Fruit fly (Drosophila melanogaster) whole organism, prepupa: ENCODE data around the gene CG7320.
A peak's percentile ranks its signal among the peaks of the same experiment; 100 is the strongest.

Experiments used
- Blimp-1 ChIP-seq: fragments of 200-800 bp; sonication (Bioruptor generic); optimal IDR thresholded peaks from 3 replicates; lab custom pipeline; 2017; ENCODE audit warnings: missing biosample characterization, missing genetic modification characterization, mild to moderate bottlenecking, moderate library complexity, missing genetic modification reagents
- CG10631 ChIP-seq: fragments of 200-800 bp; sonication (Bioruptor generic); optimal IDR thresholded peaks from 2 replicates; lab custom pipeline; 2016; ENCODE audit warnings: missing biosample characterization, missing genetic modification characterization
- CG10669 ChIP-seq: fragments of 200-800 bp; sonication (Bioruptor generic); optimal IDR thresholded peaks from 3 replicates; lab custom pipeline; 2018; ENCODE audit warnings: missing biosample characterization, mild to moderate bottlenecking, missing genetic modification characterization, moderate library complexity
- CG11294 ChIP-seq: fragments of 200-800 bp; sonication (Bioruptor generic); IDR thresholded peaks from 2 replicates; pipeline ENCODE4 v1.3.6; 2022; ENCODE audit warnings: missing biosample characterization, missing genetic modification characterization
- CG11762 ChIP-seq: fragments of 200-800 bp; sonication (Bioruptor generic); optimal IDR thresholded peaks from 3 replicates; lab custom pipeline; 2016; ENCODE audit warnings: missing biosample characterization, missing genetic modification characterization; ENCODE audit not compliant: insufficient read depth
- CG11902 ChIP-seq: fragments of 200-800 bp; sonication (Bioruptor generic); optimal IDR thresholded peaks from 3 replicates; lab custom pipeline; 2016; ENCODE audit warnings: missing biosample characterization, missing genetic modification characterization
- CG15336 ChIP-seq: fragments of 200-800 bp; sonication (Bioruptor generic); IDR thresholded peaks from 2 replicates; pipeline ENCODE4 v1.3.6; 2022; ENCODE audit warnings: missing biosample characterization, missing genetic modification characterization
- CG1621 ChIP-seq: fragments of 200-800 bp; sonication (Bioruptor generic); optimal IDR thresholded peaks from 3 replicates; lab custom pipeline; 2018; ENCODE audit warnings: missing biosample characterization, mild to moderate bottlenecking, missing genetic modification characterization
- CG16779 ChIP-seq: fragments of 200-800 bp; sonication (Bioruptor generic); optimal IDR thresholded peaks from 3 replicates; lab custom pipeline; 2017; ENCODE audit warnings: missing biosample characterization, mild to moderate bottlenecking, missing genetic modification characterization
- CG31627 ChIP-seq: fragments of 200-800 bp; sonication (Bioruptor generic); optimal IDR thresholded peaks from 3 replicates; lab custom pipeline; 2016; ENCODE audit warnings: missing biosample characterization, missing genetic modification characterization
- CG32006 ChIP-seq: fragments of 200-800 bp; sonication (Bioruptor generic); optimal IDR thresholded peaks from 3 replicates; lab custom pipeline; 2017; ENCODE audit warnings: missing biosample characterization, mild to moderate bottlenecking, missing genetic modification characterization
- CG34406 ChIP-seq: fragments of 200-800 bp; sonication (Bioruptor generic); optimal IDR thresholded peaks from 3 replicates; lab custom pipeline; 2016; ENCODE audit warnings: missing biosample characterization, missing genetic modification characterization
- CG3919 ChIP-seq: fragments of 200-800 bp; sonication (Bioruptor generic); optimal IDR thresholded peaks from 3 replicates; lab custom pipeline; 2016; ENCODE audit warnings: missing biosample characterization, missing genetic modification characterization
- CG4318 ChIP-seq: fragments of 200-800 bp; sonication (Bioruptor generic); optimal IDR thresholded peaks from 3 replicates; lab custom pipeline; 2017; ENCODE audit warnings: missing biosample characterization, mild to moderate bottlenecking, missing genetic modification characterization
- CG6276 ChIP-seq: fragments of 200-800 bp; sonication (Bioruptor generic); optimal IDR thresholded peaks from 2 replicates; lab custom pipeline; 2017; ENCODE audit warnings: missing biosample characterization, mild to moderate bottlenecking, missing genetic modification characterization
- CG6792 ChIP-seq: fragments of 200-800 bp; sonication (Bioruptor generic); optimal IDR thresholded peaks from 3 replicates; lab custom pipeline; 2016; ENCODE audit warnings: missing biosample characterization, missing genetic modification characterization
- CG6808 ChIP-seq: fragments of 200-800 bp; sonication (Bioruptor generic); optimal IDR thresholded peaks from 3 replicates; lab custom pipeline; 2017; ENCODE audit warnings: missing biosample characterization, missing genetic modification characterization, mild to moderate bottlenecking, moderate library complexity, missing genetic modification reagents
- CG7368 ChIP-seq: fragments of 200-800 bp; sonication (Bioruptor generic); optimal IDR thresholded peaks from 3 replicates; lab custom pipeline; 2016; ENCODE audit warnings: missing biosample characterization, missing genetic modification characterization
- CG8119 ChIP-seq: fragments of 200-800 bp; sonication (Bioruptor generic); IDR thresholded peaks from 3 replicates; pipeline ENCODE4 v1.3.6; 2022; ENCODE audit warnings: missing biosample characterization, missing genetic modification characterization
- CG8319 ChIP-seq: fragments of 200-800 bp; sonication (Bioruptor generic); optimal IDR thresholded peaks from 3 replicates; lab custom pipeline; 2016; ENCODE audit warnings: missing biosample characterization, missing genetic modification characterization
- CG8632 ChIP-seq: fragments of 200-800 bp; sonication (Bioruptor generic); optimal IDR thresholded peaks from 3 replicates; lab custom pipeline; 2016; ENCODE audit warnings: missing biosample characterization, missing genetic modification characterization
- CG9139 ChIP-seq: fragments of 200-800 bp; sonication (Bioruptor generic); optimal IDR thresholded peaks from 3 replicates; lab custom pipeline; 2017; ENCODE audit warnings: missing biosample characterization, mild to moderate bottlenecking, missing genetic modification characterization
- Eip78C ChIP-seq: fragments of 200-800 bp; sonication (Bioruptor generic); peaks from one replicate; lab custom pipeline; 2016; ENCODE audit warnings: missing biosample characterization, missing genetic modification characterization
- Eip93F ChIP-seq: fragments of 200-800 bp; sonication (Bioruptor generic); optimal IDR thresholded peaks from 2 replicates; lab custom pipeline; 2016; ENCODE audit warnings: missing biosample characterization, mild to moderate bottlenecking, missing genetic modification characterization
- Ets21C ChIP-seq: fragments of 200-800 bp; sonication (Bioruptor generic); optimal IDR thresholded peaks from 3 replicates; lab custom pipeline; 2016; ENCODE audit warnings: missing biosample characterization, missing genetic modification characterization
- Ets96B ChIP-seq: fragments of 200-800 bp; optimal IDR thresholded peaks from 2 replicates; lab custom pipeline; 2019; ENCODE audit warnings: missing biosample characterization, mild to moderate bottlenecking, missing genetic modification characterization, moderate library complexity
- Hr38 ChIP-seq: sonication (Bioruptor generic); optimal IDR thresholded peaks from 2 replicates; lab custom pipeline; 2016; ENCODE audit warnings: missing biosample characterization, missing genetic modification characterization
- Hr39 ChIP-seq: fragments of 200-800 bp; sonication (Bioruptor generic); optimal IDR thresholded peaks from 2 replicates; lab custom pipeline; 2016; ENCODE audit warnings: missing biosample characterization, missing genetic modification characterization
- Hr4 ChIP-seq: fragments of 200-800 bp; sonication (Bioruptor generic); optimal IDR thresholded peaks from 3 replicates; lab custom pipeline; 2016; ENCODE audit warnings: missing biosample characterization, missing genetic modification characterization
- OdsH ChIP-seq: fragments of 200-800 bp; sonication (Bioruptor generic); optimal IDR thresholded peaks from 3 replicates; lab custom pipeline; 2016; ENCODE audit warnings: missing biosample characterization, missing genetic modification characterization
- Smox ChIP-seq: fragments of 200-800 bp; sonication (Bioruptor generic); optimal IDR thresholded peaks from 3 replicates; lab custom pipeline; 2016; ENCODE audit warnings: missing biosample characterization, missing genetic modification characterization
- Sox102F ChIP-seq: fragments of 200-800 bp; sonication (Bioruptor generic); optimal IDR thresholded peaks from 2 replicates; lab custom pipeline; 2016; ENCODE audit warnings: missing biosample characterization, mild to moderate bottlenecking, missing genetic modification characterization
- Sox15 ChIP-seq: fragments of 200-800 bp; sonication (Bioruptor generic); optimal IDR thresholded peaks from 3 replicates; lab custom pipeline; 2016; ENCODE audit warnings: missing biosample characterization, missing genetic modification characterization
- achi ChIP-seq: fragments of 200-800 bp; sonication (Bioruptor generic); optimal IDR thresholded peaks from 3 replicates; lab custom pipeline; 2016; ENCODE audit warnings: missing biosample characterization, missing genetic modification characterization
- acj6 ChIP-seq: fragments of 200-800 bp; sonication (Bioruptor generic); optimal IDR thresholded peaks from 3 replicates; lab custom pipeline; 2016; ENCODE audit warnings: missing biosample characterization, missing genetic modification characterization
- dac ChIP-seq: fragments of 200-800 bp; sonication (Bioruptor generic); optimal IDR thresholded peaks from 2 replicates; lab custom pipeline; 2017; ENCODE audit warnings: missing biosample characterization, mild to moderate bottlenecking, missing genetic modification characterization
- eg ChIP-seq: fragments of 200-800 bp; sonication (Bioruptor generic); IDR thresholded peaks from 3 replicates; pipeline ENCODE4 v1.3.6; 2022; ENCODE audit warnings: missing biosample characterization, missing genetic modification characterization
- esn ChIP-seq: fragments of 200-800 bp; sonication (Bioruptor generic); optimal IDR thresholded peaks from 2 replicates; lab custom pipeline; 2016; ENCODE audit warnings: missing biosample characterization, mild to moderate bottlenecking, missing genetic modification characterization, moderate library complexity
- fd85E ChIP-seq: fragments of 200-800 bp; sonication (Bioruptor generic); optimal IDR thresholded peaks from 3 replicates; lab custom pipeline; 2016; ENCODE audit warnings: missing biosample characterization, missing genetic modification characterization
- fkh ChIP-seq: fragments of 200-800 bp; sonication (Bioruptor generic); optimal IDR thresholded peaks from 3 replicates; lab custom pipeline; 2017; ENCODE audit warnings: missing biosample characterization, mild to moderate bottlenecking, missing genetic modification characterization, moderate library complexity
- lz ChIP-seq: fragments of 200-800 bp; sonication (Bioruptor generic); optimal IDR thresholded peaks from 3 replicates; lab custom pipeline; 2016; ENCODE audit warnings: missing biosample characterization, missing genetic modification characterization
- pdm3 ChIP-seq: fragments of 200-800 bp; sonication (Bioruptor generic); optimal IDR thresholded peaks from 3 replicates; lab custom pipeline; 2016; ENCODE audit warnings: missing biosample characterization, missing genetic modification characterization
- salr ChIP-seq, 2 experiments: fragments of 200-800 bp; sonication (Bioruptor generic); optimal IDR thresholded peaks; 3 replicates each; lab custom pipeline; 2016 to 2018; ENCODE audit warnings: missing biosample characterization in 2 of 2, missing genetic modification characterization in 2 of 2, mild to moderate bottlenecking in 1 of 2
- spab ChIP-seq: fragments of 200-800 bp; sonication (Bioruptor generic); optimal IDR thresholded peaks from 2 replicates; lab custom pipeline; 2017; ENCODE audit warnings: missing biosample characterization, mild to moderate bottlenecking, missing genetic modification characterization, missing genetic modification reagents
- topi ChIP-seq: fragments of 200-800 bp; sonication (Bioruptor generic); optimal IDR thresholded peaks from 3 replicates; lab custom pipeline; 2016; ENCODE audit warnings: missing biosample characterization, missing genetic modification characterization
- vri ChIP-seq: fragments of 200-800 bp; sonication (Bioruptor generic); optimal IDR thresholded peaks from 3 replicates; lab custom pipeline; 2016; ENCODE audit warnings: missing biosample characterization, mild to moderate bottlenecking, missing genetic modification characterization

CG7320 gene

DNA sequence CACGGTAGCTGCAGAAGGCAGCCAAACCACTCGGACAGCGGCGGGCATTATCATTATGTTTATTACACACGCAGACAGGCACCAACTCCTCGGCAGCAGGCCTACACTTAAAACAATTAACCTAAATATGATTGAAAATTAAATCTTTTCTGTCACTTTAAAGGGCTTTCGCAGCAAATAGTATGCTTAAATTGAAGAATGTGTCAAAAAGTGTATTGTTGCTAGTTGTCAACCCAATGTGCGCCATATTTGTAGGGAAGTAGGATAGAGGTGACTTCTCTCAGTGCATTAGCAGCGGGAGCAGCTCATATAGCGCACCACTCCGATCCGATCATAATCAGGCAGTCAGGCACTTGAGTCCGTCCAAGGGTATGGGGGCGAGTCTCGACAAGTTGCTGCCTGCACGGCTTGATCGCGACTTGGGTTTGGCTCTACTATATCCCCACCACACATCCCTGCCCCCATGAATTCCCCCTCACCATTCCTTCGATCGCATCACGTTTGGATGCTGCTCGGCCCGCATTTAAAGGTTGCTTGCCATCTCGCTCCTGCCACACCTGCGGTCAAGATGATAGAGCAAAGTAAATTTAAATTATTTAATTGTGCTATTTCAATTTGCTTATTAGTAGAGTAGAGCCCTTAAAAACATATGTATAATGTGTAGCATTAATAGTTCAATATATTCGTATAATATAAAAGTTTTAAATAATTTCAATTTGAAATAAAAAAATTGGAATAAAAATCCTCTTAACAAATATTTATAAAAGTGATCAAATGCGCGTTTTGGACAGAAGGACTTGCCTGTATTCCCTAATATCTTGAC lies 34.7 kb downstream of the CG7320 start (continued):
- TF ChIP-seq Hr39 (peak; percentile 98), vri (peak; percentile 97), acj6 (peak; percentile 98), Eip93F (peak; percentile 91), Blimp-1 (peak; percentile 66), Sox15 (GFP tag; lab: Kevin White, UChicago) (peak; percentile 96), CG3919 (peak; percentile 98), dac (GFP tag; lab: Kevin White, UChicago) (peak; percentile 91), CG8319 (GFP tag; lab: Kevin White, UChicago) (peak; percentile 95), CG7368 (GFP tag; lab: Kevin White, UChicago) (peak; percentile 97)

DNA sequence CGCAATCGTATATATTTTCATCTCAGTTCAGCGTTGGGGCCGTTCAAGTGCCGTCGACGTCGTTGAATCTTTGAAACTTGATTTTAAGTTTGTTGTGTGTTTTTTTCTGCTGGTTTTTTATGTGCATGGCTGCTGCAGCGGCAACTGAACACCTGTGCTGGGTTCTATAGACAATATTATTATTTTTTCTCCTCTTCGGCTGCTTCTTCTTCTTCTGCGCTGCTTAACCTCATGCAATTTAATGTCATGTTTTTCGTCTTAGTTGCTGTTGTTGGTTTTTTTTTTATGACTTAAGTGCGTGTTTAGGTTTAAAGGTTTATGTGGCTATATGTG lies 35.3 kb downstream of the CG7320 start:
- no peak for TF ChIP-seq Blimp-1
- peak; percentile 56 for TF ChIP-seq Sox102F (GFP tag; lab: Kevin White, UChicago)
- peak; percentile 55 for TF ChIP-seq vri

DNA sequence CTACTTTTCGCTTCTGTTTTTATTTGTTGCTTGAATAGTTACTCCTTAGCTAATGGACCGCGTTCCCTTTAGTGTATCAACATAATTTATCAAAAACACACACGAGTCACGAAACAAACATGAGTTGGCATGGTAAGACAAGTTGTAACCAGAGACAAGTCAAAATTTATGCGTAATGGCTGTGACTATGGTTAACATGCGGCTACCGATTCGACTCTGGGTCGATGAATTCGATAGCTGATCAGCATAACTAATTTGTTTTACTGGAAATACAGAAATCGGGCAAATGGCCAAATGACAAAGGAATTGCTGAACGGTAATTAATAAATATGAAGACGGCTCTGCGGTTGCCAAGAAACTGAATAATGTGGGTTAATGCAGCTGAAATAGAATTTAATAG lies 36.5 kb downstream of the CG7320 start:
- TF ChIP-seq CG32006 (GFP tag; lab: Kevin White, UChicago), result no peak
- TF ChIP-seq CG4318 (GFP tag; lab: Kevin White, UChicago), result no peak
- TF ChIP-seq Ets21C, result no peak
- TF ChIP-seq CG11902 (GFP tag; lab: Kevin White, UChicago), result no peak
- TF ChIP-seq eg (GFP tag; lab: Robert Waterston, UW), result no peak
- no peak for TF ChIP-seq spab (GFP tag; lab: Kevin White, UChicago)
- TF ChIP-seq CG15336 (GFP tag; lab: Robert Waterston, UW), result no peak
- TF ChIP-seq CG10669 (GFP tag; lab: Kevin White, UChicago), result no peak
- no peak for TF ChIP-seq Hr4 (GFP tag; lab: Kevin White, UChicago)
- no peak for TF ChIP-seq Eip78C
- TF ChIP-seq CG31627 (GFP tag; lab: Kevin White, UChicago), result no peak
- TF ChIP-seq achi (GFP tag; lab: Kevin White, UChicago), result no peak
- no peak for TF ChIP-seq CG6792 (GFP tag; lab: Kevin White, UChicago)
- TF ChIP-seq esn (GFP tag; lab: Kevin White, UChicago), result no peak
- TF ChIP-seq CG6276 (GFP tag; lab: Kevin White, UChicago), result no peak
- TF ChIP-seq CG9139 (GFP tag; lab: Kevin White, UChicago), result no peak
- TF ChIP-seq lz (GFP tag; lab: Kevin White, UChicago), result no peak
- no peak for TF ChIP-seq CG6808 (GFP tag; lab: Kevin White, UChicago)

DNA sequence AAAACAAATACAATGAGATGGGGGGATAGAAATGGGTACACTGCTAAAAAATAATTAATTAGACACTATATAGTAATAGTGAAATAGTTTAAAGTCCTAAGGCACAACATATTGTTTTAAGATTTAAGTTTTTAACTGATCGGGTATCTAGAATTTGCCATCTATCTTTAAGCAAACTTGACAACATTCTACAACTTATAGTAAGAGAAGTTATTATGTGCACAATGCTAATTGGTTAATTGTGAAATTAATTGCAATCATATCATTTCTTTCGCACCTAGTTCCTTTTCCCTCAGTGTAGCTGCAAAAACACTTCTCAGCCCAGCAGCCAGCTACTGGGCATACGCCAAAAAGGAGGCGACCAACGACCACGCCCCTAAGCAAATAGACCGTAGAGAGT lies 37.3 kb downstream of the CG7320 start:
- TF ChIP-seq CG15336 (GFP tag; lab: Robert Waterston, UW) (peak; percentile 85), CG11902 (GFP tag; lab: Kevin White, UChicago) (peak; percentile 14), Blimp-1 (no peak), CG34406 (peak; percentile 59), salr (GFP tag; optimal IDR thresholded peaks at IDR 0.05; lab: Kevin White, UChicago) (peak; percentile 80 to 90), topi (peak; percentile 68), CG11294 (GFP tag; lab: Robert Waterston, UW) (peak; percentile 56; the same call in 1 of the 2 replicates), dac (GFP tag; lab: Kevin White, UChicago) (peak; percentile 59), pdm3 (peak; percentile 78), Smox (peak; percentile 26), CG10631 (GFP tag; lab: Kevin White, UChicago) (peak; percentile 90), CG16779 (tag; lab: Kevin White, UChicago) (peak; percentile 59), OdsH (GFP tag; lab: Kevin White, UChicago) (peak; percentile 82), CG6792 (GFP tag; lab: Kevin White, UChicago) (peak; percentile 57), Sox102F (GFP tag; lab: Kevin White, UChicago) (peak; percentile 37), CG1621 (tag; lab: Kevin White, UChicago) (peak; percentile 83), CG8632 (GFP tag; lab: Kevin White, UChicago) (peak; percentile 65), Ets96B (tag; lab: Kevin White, UChicago) (peak; percentile 92), fkh (GFP tag; lab: Kevin White, UChicago) (no peak), fd85E (GFP tag; lab: Kevin White, UChicago) (no peak), CG11762 (peak; percentile 72), Hr38 (GFP tag; lab: Kevin White, UChicago) (no peak), Hr4 (GFP tag; lab: Kevin White, UChicago) (peak; percentile 84), CG8119 (GFP tag; lab: Robert Waterston, UW) (peak; percentile 87)
